Fruit fly (Drosophila melanogaster) ovary, adult (tissue): Measurements from ENCODE around the gene CG6813.

Experiments used
- CG17801 ChIP-seq: fragments of 200-800 bp; optimal IDR thresholded peaks from 2 replicates; lab custom pipeline; 2019; ENCODE audit warnings: missing biosample characterization, mild to moderate bottlenecking, missing genetic modification characterization, moderate library complexity; ENCODE audit not compliant: partially characterized antibody

The CG6813 gene

DNA sequence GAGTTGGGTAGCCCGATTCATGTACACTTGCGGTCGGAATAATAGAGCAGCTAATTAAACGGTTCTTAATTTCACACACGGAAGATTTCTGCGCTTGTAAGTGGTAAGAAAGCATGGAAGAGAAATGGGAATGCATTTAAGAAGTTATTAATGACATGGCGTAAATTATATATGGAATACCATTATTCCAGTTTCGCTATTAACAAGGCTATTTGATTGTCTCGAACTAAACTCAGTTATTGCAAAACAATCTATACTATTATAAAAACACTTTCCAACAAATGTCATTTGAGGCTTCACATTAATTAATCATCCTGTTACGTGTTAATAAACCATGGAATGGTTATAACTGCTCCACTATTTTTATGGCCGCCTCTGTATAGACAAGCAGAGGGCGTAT is 10.2 kb downstream of the CG6813 start:
- no peak for TF ChIP-seq CG17801 (GFP tag; lab: Kevin White, UChicago)

- no peak for TF ChIP-seq CG17801 (GFP tag; lab: Kevin White, UChicago)
Observed at dm6 chr3R:11615415-11616104, 10.9 kb downstream of the CG6813 start.

dm6 chr3R:11614507-11614906 is 11.9 kb downstream of the CG6813 start:
- TF ChIP-seq CG17801 (GFP tag; lab: Kevin White, UChicago): no peak

- TF ChIP-seq CG17801 (GFP tag; lab: Kevin White, UChicago): no peak
Observed at dm6 chr3R:11614107-11614506, 12.3 kb downstream of the CG6813 start.

DNA sequence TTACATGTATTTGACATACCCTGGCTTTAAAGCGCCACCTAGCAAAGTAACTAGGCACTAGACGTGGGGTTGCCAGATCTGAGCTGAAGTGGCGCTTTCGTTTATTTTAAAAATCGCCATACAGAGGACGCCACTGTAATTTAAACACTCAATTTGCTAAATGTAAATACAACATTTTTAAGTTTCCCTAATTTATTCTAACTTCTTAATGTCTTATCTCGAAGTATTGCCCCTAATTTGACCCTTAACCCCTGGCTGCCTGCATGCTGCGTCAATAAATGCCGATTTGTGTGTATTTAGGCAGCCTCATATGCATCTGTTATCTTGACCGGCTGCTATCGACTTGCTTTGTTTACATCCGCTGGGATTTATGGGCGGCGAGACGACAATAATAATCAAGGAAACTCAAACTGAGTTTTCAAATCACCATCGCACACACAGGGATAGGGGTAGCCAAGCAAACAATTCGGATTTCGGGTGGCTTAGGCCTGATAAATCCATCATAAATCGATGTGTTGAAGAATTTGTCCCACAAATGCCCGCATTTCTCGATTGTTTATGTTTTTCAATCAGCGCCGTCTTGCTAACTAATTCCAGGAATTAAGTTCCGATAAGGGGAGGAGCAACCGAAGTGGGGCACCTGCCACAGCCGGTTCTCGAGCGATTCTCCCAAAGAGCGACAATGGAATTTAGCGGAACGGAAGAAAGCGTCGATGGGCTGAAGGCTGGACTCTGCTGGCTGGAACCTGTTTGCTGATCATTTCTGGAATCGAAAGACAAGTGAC is 13.0 kb downstream of the CG6813 start:
- no peak for TF ChIP-seq CG17801 (GFP tag; lab: Kevin White, UChicago)

DNA sequence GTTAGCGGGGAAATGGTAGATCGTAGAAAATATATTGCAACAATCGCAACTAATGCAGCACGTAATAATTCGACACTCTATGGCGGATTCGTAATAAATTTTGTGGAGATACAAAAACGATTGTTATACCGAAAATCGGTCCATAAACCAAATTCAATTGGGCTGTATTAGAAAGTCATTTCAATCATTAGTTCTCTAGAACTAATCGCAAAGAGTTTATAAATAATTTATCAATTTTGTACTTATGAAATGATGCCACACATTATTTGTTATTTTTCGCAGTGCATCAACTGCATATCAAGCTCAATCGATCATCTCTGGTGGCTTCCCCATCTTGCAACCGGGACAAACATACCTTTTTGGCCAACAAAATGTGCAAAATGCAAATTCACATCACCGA is 14.0 kb downstream of the CG6813 start:
- no peak for TF ChIP-seq CG17801 (GFP tag; lab: Kevin White, UChicago)

- TF ChIP-seq CG17801 (GFP tag; lab: Kevin White, UChicago): no peak
Observed at dm6 chr3R:11606679-11607078, 19.8 kb downstream of the CG6813 start.

- TF ChIP-seq CG17801 (GFP tag; lab: Kevin White, UChicago): peak; percentile 58
Observed at dm6 chr3R:11604654-11605436, 21.6 kb downstream of the CG6813 start.

DNA sequence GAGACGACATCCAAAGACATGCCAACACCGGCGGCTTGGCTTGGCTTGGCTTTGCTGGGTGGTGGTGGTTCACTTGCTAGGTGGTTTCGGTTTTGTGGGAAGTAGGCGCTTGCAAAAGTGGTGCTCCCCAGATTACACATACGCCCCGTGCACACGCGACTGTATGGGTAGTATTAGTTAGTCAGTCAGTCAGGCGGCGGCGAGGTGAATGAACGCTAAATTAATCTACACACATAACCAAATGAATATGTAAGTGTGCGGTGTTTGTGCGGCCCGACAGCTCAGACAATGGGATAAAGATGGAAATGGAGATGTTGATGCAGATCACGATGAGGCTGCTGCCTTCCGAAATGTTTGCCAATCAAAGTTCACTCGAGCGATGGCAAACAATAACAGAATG is 23.3 kb downstream of the CG6813 start:
- no peak for TF ChIP-seq CG17801 (GFP tag; lab: Kevin White, UChicago)

DNA sequence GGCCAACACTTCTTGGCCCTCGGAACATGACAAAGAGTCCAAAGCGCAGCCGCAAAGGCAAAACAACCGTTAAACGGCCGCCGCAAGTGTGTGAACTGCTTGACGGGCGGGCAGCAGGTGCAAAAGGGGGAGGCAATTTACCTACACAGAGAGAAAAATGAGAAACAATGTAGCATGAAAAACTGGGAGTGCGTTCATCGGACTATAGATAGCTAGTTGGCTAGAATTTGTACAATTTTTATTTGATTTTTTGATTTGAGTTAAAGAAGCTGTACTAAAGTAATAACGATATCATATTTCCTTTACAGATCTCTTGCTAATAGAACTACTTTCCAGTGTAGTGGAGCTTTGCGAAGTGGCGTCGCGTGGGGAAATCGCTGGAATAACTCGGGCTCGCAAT is 30.9 kb downstream of the CG6813 start:
- TF ChIP-seq CG17801 (GFP tag; lab: Kevin White, UChicago): no peak

- peak; percentile 46 for TF ChIP-seq CG17801 (GFP tag; lab: Kevin White, UChicago)
Observed at dm6 chr3R:11589764-11590358, 36.6 kb downstream of the CG6813 start, which contains the start of gene CG6791. CG6791 (minus strand) TSS chr3R:11590146.

dm6 chr3R:11582253-11582589 is 44.2 kb downstream of the CG6813 start:
- TF ChIP-seq CG17801 (GFP tag; lab: Kevin White, UChicago): peak; percentile 82

dm6 chr3R:11581340-11582252 is 44.8 kb downstream of the CG6813 start, which contains the start of gene wkd:
wkd (plus strand) TSS chr3R:11581576.
- peak; percentile 14 for TF ChIP-seq CG17801 (GFP tag; lab: Kevin White, UChicago)

dm6 chr3R:11578645-11579044 is 47.8 kb downstream of the CG6813 start, which contains the start of the genes CG6790 and CG5342:
CG6790 (minus strand) TSS chr3R:11578745.
CG5342 (plus strand) TSS chr3R:11578826.
- no peak for TF ChIP-seq CG17801 (GFP tag; lab: Kevin White, UChicago)
